Worm (Caenorhabditis elegans) whole organism, L2 larva: ENCODE data around the gene F26F4.12.

Source experiments
- F13H6.1 ChIP-seq: sonication (generic microtip); optimal IDR thresholded peaks from 2 replicates; lab custom pipeline; 2016; ENCODE audit warnings: missing genetic modification characterization, missing compliant biosample characterization
- elt-3 ChIP-seq: sonication (generic microtip); optimal IDR thresholded peaks from 2 replicates; lab custom pipeline; 2017; ENCODE audit warnings: missing biosample characterization, missing genetic modification characterization

- no peak for TF ChIP-seq elt-3 (tag; lab: Kevin White, UChicago)
- no peak for TF ChIP-seq F13H6.1
Observed at ce11 chrIII:4948631-4949030, 38.8 kb upstream of the F26F4.12 start.
